Worm (Caenorhabditis elegans) whole organism, young adult: ENCODE results near the gene dhc-3.

ENCODE experiments used
- K11D2.4 ChIP-seq: fragments of 200-800 bp; sonication (Bioruptor generic); IDR thresholded peaks from 2 replicates; pipeline ENCODE4 v1.3.6; 2022; ENCODE audit warnings: missing genetic modification reagents, missing genetic modification characterization, missing compliant biosample characterization
- madf-8 ChIP-seq: fragments of 200-800 bp; sonication (Bioruptor generic); conservative IDR thresholded peaks from 2 replicates; pipeline ENCODE4 v1.3.6; 2022; ENCODE audit warnings: missing genetic modification reagents, missing genetic modification characterization, missing compliant biosample characterization
- unc-62 ChIP-seq: fragments of 150-350 bp; optimal IDR thresholded peaks from 2 replicates; lab custom pipeline; 2014; ENCODE audit warnings: missing biosample characterization, missing genetic modification reagents, missing genetic modification characterization

ce11 chrV:13166582-13166981 is 27.8 kb downstream of the dhc-3 start:
- TF ChIP-seq unc-62 (no peak), madf-8 (GFP tag; lab: Robert Waterston, UW) (no peak), K11D2.4 (GFP tag; lab: Robert Waterston, UW) (no peak)
